Worm (Caenorhabditis elegans): ENCODE results near the gene T05A1.5.

Gene T05A1.5

DNA sequence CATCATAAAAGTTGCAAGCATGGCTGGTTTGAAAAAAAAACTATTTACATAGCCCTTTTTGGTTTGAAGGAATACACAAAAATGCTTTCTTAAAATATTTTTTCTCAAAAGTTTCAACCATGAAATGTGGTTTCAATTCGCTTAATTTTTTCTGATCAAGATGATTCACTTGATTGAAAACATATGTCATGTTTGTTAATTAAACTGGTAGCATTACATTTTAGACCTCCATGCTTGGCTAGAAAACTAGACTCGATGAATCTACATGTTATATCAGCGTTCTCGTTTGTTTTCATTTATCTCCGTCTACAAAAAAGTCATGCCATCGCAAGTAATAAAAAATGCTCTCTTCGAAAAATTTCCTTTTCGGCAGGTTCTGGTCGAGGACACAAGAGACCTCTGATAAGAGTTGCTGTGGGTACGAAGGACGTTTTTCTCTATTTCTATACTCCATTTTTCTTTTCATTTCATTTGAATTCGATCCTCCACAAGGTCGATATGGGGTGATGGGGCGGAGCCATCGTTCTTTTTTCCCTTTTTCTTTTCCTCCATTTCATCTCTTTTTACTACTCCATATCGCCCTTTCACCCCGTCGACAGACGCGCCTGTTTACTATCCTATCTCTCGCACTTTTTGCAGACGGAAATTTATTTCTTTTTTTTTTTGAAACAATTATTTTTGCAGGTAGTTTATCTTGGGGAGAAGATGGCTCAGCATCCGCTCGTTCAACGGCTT is 20.2 kb upstream of the T05A1.5 start, which contains the start of gene elo-1 (continued):
- TF ChIP-seq mdl-1 (tag; optimal IDR thresholded peaks at IDR 0.05), result peak in 1 of 2 experiments; percentile 38
- no peak for TF ChIP-seq set-16 (GFP tag; IDR thresholded peaks at IDR 0.05)
- TF ChIP-seq ceh-32 (tag; optimal IDR thresholded peaks at IDR 0.05; ENCODE audit: poor library complexity), result no peak
- TF ChIP-seq skn-1 (tag; optimal IDR thresholded peaks at IDR 0.05), result no peak
- no peak for TF ChIP-seq spr-3 (GFP tag; optimal IDR thresholded peaks at IDR 0.05)
- TF ChIP-seq unc-39 (tag; optimal IDR thresholded peaks at IDR 0.05), result no peak
- no peak for TF ChIP-seq zip-11 (GFP tag; IDR thresholded peaks at IDR 0.05)
- peak; percentile 49; the same call in 1 of the 2 replicates for TF ChIP-seq mdt-29 (GFP tag; IDR thresholded peaks at IDR 0.05)
- TF ChIP-seq F37D6.2 (tag; optimal IDR thresholded peaks at IDR 0.05), result no peak
- no peak for TF ChIP-seq ceh-44 (GFP tag; IDR thresholded peaks at IDR 0.05)
- no peak for TF ChIP-seq ztf-7 (tag; optimal IDR thresholded peaks at IDR 0.05)
- TF ChIP-seq spr-1 (tag; optimal IDR thresholded peaks at IDR 0.05), result no peak
- TF ChIP-seq lin-29 (GFP tag; IDR thresholded peaks at IDR 0.05), result no peak
- TF ChIP-seq nhr-76 (tag; optimal IDR thresholded peaks at IDR 0.05), result no peak
- TF ChIP-seq snpc-1.2 (GFP tag; IDR thresholded peaks at IDR 0.05), result no peak
- TF ChIP-seq vab-7 (GFP tag; IDR thresholded peaks at IDR 0.05), result no peak
- 0 out of 2 replicates have a peak, but pooled peaks have one; percentile 42 for TF ChIP-seq hmg-1.1 (GFP tag; IDR thresholded peaks at IDR 0.05)
- no peak for TF ChIP-seq duxl-1 (tag; optimal IDR thresholded peaks at IDR 0.05; ENCODE audit: poor library complexity)
- no peak for TF ChIP-seq dmd-8 (GFP tag; IDR thresholded peaks at IDR 0.05)
- no peak for TF ChIP-seq nhr-10 (tag; optimal IDR thresholded peaks at IDR 0.05)
- TF ChIP-seq mep-1 (tag; optimal IDR thresholded peaks at IDR 0.05), result peak; percentile 36
- TF ChIP-seq R02D3.7 (tag; optimal IDR thresholded peaks at IDR 0.05), result no peak
- TF ChIP-seq aly-2 (tag; optimal IDR thresholded peaks at IDR 0.05), result no peak
- peak in 1 of 2 experiments; percentile 22 for TF ChIP-seq daf-16 (GFP tag; optimal IDR thresholded peaks at IDR 0.05)
- TF ChIP-seq daf-16 (tag; optimal IDR thresholded peaks at IDR 0.05), result peak; percentile 63
- no peak for TF ChIP-seq madf-5 (GFP tag; IDR thresholded peaks at IDR 0.05)
- TF ChIP-seq hlh-11 (tag; optimal IDR thresholded peaks at IDR 0.05), result peak; percentile 83
- peak; percentile 64; the same call in 1 of the 2 replicates for TF ChIP-seq tra-1 (GFP tag; IDR thresholded peaks at IDR 0.05)
- no peak for TF ChIP-seq lim-7 (GFP tag; IDR thresholded peaks at IDR 0.05)
- peak; percentile 72 for TF ChIP-seq T20F7.1 (GFP tag; optimal IDR thresholded peaks at IDR 0.05)
- TF ChIP-seq lin-13 (GFP tag; optimal IDR thresholded peaks at IDR 0.05), result no peak
- no peak for TF ChIP-seq F26F4.8 (GFP tag; conservative IDR thresholded peaks at IDR 0.05)
- TF ChIP-seq lin-1 (GFP tag; IDR thresholded peaks at IDR 0.05), result no peak
- TF ChIP-seq pqm-1 (tag; optimal IDR thresholded peaks at IDR 0.05), result peak; percentile 64
- TF ChIP-seq nhr-77 (tag; optimal IDR thresholded peaks at IDR 0.05), result peak; percentile 53
- TF ChIP-seq mxl-3 (GFP tag; optimal IDR thresholded peaks at IDR 0.05), result peak; percentile 24
- TF ChIP-seq lin-38 (GFP tag; IDR thresholded peaks at IDR 0.05), result no peak
- no peak for TF ChIP-seq Y5F2A.4 (GFP tag; optimal IDR thresholded peaks at IDR 0.05)
- TF ChIP-seq Y105C5A.15 (GFP tag; IDR thresholded peaks at IDR 0.05), result no peak
- no peak for TF ChIP-seq dmd-9 (GFP tag; IDR thresholded peaks at IDR 0.05)
- no peak for TF ChIP-seq snpc-4 (tag; optimal IDR thresholded peaks at IDR 0.05)
- no peak for TF ChIP-seq gei-8 (GFP tag; optimal IDR thresholded peaks at IDR 0.05)
- TF ChIP-seq daf-8 (GFP tag; IDR thresholded peaks at IDR 0.05), result no peak
- no peak for TF ChIP-seq jun-1 (tag; optimal IDR thresholded peaks at IDR 0.05)
- TF ChIP-seq ceh-82 (tag; optimal IDR thresholded peaks at IDR 0.05), result no peak
- no peak for TF ChIP-seq ceh-20 (GFP tag; IDR thresholded peaks at IDR 0.05)
- TF ChIP-seq egl-27 (tag; optimal IDR thresholded peaks at IDR 0.05), result no peak
- TF ChIP-seq unc-130 (GFP tag; optimal IDR thresholded peaks at IDR 0.05), result no peak
- no peak for TF ChIP-seq Y75B8A.6 (GFP tag; IDR thresholded peaks at IDR 0.05)
- TF ChIP-seq zip-2 (tag; optimal IDR thresholded peaks at IDR 0.05), result no peak
- no peak for TF ChIP-seq nhr-41 (GFP tag; IDR thresholded peaks at IDR 0.05)
